Fruit fly (Drosophila melanogaster) whole organism: Measurements from ENCODE around the gene dachs.

Experiments
- CG8478 ChIP-seq: fragments of >200 bp; optimal IDR thresholded peaks from 2 replicates; lab custom pipeline; 2018; ENCODE audit warnings: inconsistent platforms
- Dll ChIP-seq: fragments of >200 bp; optimal IDR thresholded peaks from 2 replicates; lab custom pipeline; 2017
- EcR ChIP-seq, 2 experiments: fragments of >200 bp; optimal IDR thresholded peaks; 2 replicates each; lab custom pipeline; 2017; ENCODE audit warnings: missing biosample characterization in 2 of 2, missing genetic modification characterization in 2 of 2, missing genetic modification reagents in 2 of 2
- pan ChIP-seq: fragments of >200 bp; optimal IDR thresholded peaks from 2 replicates; lab custom pipeline; 2017
- psq ChIP-seq: fragments of >200 bp; optimal IDR thresholded peaks from 2 replicates; lab custom pipeline; 2017
- usp ChIP-seq: fragments of >200 bp; optimal IDR thresholded peaks from 2 replicates; lab custom pipeline; 2017; ENCODE audit warnings: missing biosample characterization, missing genetic modification characterization, mixed read lengths

Gene dachs

DNA sequence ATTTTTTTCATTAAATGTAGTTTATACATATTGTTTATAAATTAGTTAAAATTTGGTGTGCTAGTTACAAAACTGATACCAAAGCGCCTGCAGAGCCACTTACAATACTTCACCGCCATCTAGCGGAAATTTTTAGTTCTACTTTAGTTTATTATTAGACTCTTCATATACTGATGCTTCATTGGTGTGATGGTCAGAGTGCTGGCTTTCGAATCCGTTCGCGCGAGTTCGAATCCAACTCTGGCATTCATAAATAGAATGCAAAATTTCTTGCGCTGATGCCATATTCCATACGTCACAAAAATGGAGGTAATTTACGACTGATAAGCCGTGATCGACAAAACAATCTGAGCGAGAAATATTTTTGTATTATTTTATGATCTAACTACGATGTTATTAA is 18.9 kb downstream of the dachs start:
- TF ChIP-seq usp (GFP tag; lab: Kevin White, UChicago) (no peak), Dll (no peak), pan (no peak), EcR (GFP tag; optimal IDR thresholded peaks at IDR 0.05; lab: Kevin White, UChicago) (no peak), CG8478 (lab: Kevin White, UChicago) (no peak), psq (no peak)

- TF ChIP-seq CG8478 (lab: Kevin White, UChicago) = no peak
- TF ChIP-seq pan = no peak
- TF ChIP-seq EcR (GFP tag; optimal IDR thresholded peaks at IDR 0.05; lab: Kevin White, UChicago) = no peak
- no peak for TF ChIP-seq Dll
- no peak for TF ChIP-seq psq
- no peak for TF ChIP-seq usp (GFP tag; lab: Kevin White, UChicago)
Observed at dm6 chr2L:8488735-8489134, 22.1 kb downstream of the dachs start, which contains the start of gene CG13088. Gene CG13088 (plus strand): TSS chr2L:8488981.

DNA sequence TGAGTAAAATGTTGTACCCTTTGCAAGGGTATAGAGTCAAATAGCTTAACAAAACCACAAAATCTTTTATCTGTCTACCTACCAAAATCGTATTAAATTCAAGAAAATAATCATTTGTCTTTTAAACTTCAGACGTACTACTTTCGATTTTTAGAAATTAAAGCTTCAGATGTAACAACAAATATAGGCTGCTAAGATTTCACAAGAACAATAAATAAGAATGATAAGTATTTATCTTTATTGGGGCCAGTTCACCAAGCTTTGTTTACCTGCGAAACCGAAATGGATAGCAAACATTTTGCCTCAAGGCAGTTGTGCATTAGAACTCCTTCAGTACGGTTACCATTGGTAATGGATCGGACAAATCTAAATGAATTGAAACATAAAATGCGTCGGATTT is 23.8 kb downstream of the dachs start, which contains the start of gene CG43400:
Gene CG43400, plus strand, starts transcription at position 301 of the 400 bp plus-strand sequence.
- no peak for TF ChIP-seq Dll
- no peak for TF ChIP-seq EcR (GFP tag; optimal IDR thresholded peaks at IDR 0.05; lab: Kevin White, UChicago)
- no peak for TF ChIP-seq usp (GFP tag; lab: Kevin White, UChicago)
- no peak for TF ChIP-seq psq
- no peak for TF ChIP-seq pan
- no peak for TF ChIP-seq CG8478 (lab: Kevin White, UChicago)

- TF ChIP-seq usp (GFP tag; lab: Kevin White, UChicago) (no peak), pan (no peak)
Observed at dm6 chr2L:8496269-8496668, 29.7 kb downstream of the dachs start, which contains the start of gene Bace. Gene Bace (minus strand): TSS chr2L:8496307.

DNA sequence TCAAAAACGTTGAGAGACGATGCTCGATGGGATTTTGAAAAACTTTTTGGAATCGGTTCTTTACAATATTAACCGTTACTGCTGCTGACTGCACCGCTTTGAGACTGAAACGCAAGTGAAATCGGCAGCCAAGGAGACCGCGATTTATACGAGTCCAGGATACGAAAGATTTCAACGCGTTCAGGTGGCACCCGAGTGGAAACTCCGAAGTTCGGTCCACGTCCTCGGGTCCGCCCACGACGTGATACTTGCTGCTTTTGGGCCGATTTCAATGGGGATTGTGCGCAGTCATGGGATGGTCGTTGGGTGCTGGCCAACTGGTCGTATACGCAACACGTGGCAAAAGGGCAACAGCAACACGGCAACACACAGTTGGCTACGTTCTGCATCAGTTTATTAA is 40.1 kb downstream of the dachs start, which contains the start of gene Dh31:
Gene Dh31, minus strand, starts transcription at position 117 of the 400 bp plus-strand sequence.
- TF ChIP-seq pan (no peak), usp (GFP tag; lab: Kevin White, UChicago) (no peak), EcR (GFP tag; optimal IDR thresholded peaks at IDR 0.05; lab: Kevin White, UChicago) (no peak), Dll (no peak), psq (no peak), CG8478 (lab: Kevin White, UChicago) (no peak)

DNA sequence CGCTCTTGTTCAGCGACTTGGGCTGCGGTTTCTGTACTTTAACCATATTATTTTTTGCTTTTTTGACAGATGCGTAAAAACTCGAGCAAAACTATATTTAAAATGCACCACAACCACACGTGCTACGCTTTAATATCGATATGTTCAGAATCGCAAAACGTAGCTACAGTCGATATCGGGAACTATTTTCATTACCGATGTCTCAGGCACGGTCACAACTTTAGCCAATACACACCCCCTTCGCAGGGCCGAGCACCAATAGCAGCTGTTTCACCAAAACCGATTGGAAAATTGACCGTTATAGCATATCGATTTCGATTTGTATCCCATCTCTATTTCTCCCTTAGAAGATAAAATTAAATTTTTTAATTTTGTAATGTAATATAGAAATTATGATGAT is 45.1 kb downstream of the dachs start, which contains the start of gene CG13096:
Gene CG13096, minus strand, starts transcription at position 144 of the 400 bp plus-strand sequence.
- TF ChIP-seq usp (GFP tag; lab: Kevin White, UChicago) (no peak), EcR (GFP tag; optimal IDR thresholded peaks at IDR 0.05; lab: Kevin White, UChicago) (no peak), CG8478 (lab: Kevin White, UChicago) (no peak), Dll (no peak)

- TF ChIP-seq Dll (no peak), usp (GFP tag; lab: Kevin White, UChicago) (no peak), pan (no peak), EcR (GFP tag; optimal IDR thresholded peaks at IDR 0.05; lab: Kevin White, UChicago) (no peak), CG8478 (lab: Kevin White, UChicago) (no peak), psq (no peak)
Observed at dm6 chr2L:8514748-8515147, 48.1 kb downstream of the dachs start, which contains the start of the genes CG13097 and PIG-U. Gene CG13097 (minus strand): TSS chr2L:8514868. Gene PIG-U (plus strand): TSS chr2L:8515096.

- no peak for TF ChIP-seq pan
- TF ChIP-seq usp (GFP tag; lab: Kevin White, UChicago) = no peak
- no peak for TF ChIP-seq Dll
- TF ChIP-seq CG8478 (lab: Kevin White, UChicago) = no peak
- no peak for TF ChIP-seq EcR (GFP tag; optimal IDR thresholded peaks at IDR 0.05; lab: Kevin White, UChicago)
- TF ChIP-seq psq = no peak
Observed at dm6 chr2L:8517256-8517694, 50.7 kb downstream of the dachs start, which contains the start of the genes mRpL51 and Uba4. Gene mRpL51 (minus strand): TSS chr2L:8517380. Gene Uba4 (plus strand): TSS chr2L:8517411.

DNA sequence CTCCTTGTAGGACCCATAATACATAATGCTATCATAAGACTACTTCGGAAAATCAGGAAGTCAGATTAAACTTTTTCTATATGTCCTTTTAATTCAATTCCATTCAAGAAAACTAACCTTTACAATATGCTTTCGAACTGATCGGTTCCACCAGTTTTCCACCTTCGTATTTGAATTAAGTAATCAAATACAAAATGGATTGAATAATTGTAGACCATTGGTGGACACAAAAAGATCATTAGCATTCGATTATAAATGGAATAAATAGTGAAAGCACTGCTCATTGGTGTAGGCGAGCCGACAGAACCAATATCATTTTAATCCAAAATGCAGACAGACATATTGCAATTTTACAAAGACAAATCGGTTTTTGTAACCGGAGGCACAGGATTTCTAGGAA is 52.8 kb downstream of the dachs start, which contains the start of gene Sgp:
Gene Sgp, plus strand, starts transcription at position 301 of the 400 bp plus-strand sequence.
- TF ChIP-seq usp (GFP tag; lab: Kevin White, UChicago) = no peak
- TF ChIP-seq CG8478 (lab: Kevin White, UChicago) = no peak

DNA sequence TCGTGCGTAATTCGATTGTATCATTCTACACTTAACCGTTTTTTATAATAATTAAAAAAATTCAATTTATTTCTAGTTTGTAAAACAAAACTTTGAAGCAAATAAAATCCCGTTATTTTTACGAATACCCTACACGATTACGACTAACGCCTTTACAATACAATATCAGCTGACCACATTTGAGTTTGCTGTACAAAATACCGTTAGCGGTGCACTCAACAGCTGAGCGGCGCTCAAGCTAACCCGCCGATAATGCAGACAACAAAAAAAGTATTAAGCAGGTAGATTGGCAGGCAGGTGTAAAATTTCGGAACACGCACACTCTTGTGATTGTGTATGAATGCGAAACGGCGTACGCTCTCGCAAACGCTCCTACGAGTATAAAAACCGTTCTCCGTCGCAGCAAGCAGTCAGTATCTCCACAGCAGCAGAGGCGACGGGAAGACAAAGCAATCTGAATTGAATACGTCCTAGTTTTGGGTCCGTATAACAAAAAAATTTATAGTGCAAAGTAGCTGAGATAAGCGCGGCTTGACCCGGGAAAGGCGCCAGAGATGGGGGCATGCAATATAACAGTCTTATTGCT is 55.2 kb downstream of the dachs start, which contains the start of gene Acer:
Gene Acer, plus strand, starts transcription at position 210 of the 586 bp plus-strand sequence.
- TF ChIP-seq usp (GFP tag; lab: Kevin White, UChicago) (no peak), pan (no peak), Dll (no peak), CG8478 (lab: Kevin White, UChicago) (no peak), psq (no peak), EcR (GFP tag; optimal IDR thresholded peaks at IDR 0.05; lab: Kevin White, UChicago) (no peak)

- TF ChIP-seq usp (GFP tag; lab: Kevin White, UChicago) = no peak
- TF ChIP-seq CG8478 (lab: Kevin White, UChicago) = no peak
- TF ChIP-seq EcR (GFP tag; optimal IDR thresholded peaks at IDR 0.05; lab: Kevin White, UChicago) = no peak
Observed at dm6 chr2L:8522781-8523180, 56.2 kb downstream of the dachs start.

DNA sequence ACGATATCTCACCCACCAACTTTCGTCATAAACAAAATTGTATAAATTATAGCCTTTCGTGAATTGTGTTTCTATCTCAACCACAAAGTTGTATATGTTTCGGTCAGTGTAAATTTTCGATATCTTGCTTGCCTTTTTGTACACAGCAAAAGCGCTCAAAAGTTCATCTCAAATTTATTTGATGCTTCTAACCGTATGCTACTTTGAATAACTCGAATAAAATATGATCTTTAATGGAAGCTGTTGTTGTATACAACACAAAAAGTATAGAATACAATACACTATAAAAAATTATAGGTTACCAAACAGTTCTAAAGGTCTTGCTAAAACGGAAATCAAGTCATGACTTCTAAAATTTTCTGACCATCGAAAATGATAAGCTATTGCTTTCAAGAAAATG is 58.4 kb downstream of the dachs start:
- TF ChIP-seq pan (no peak), EcR (GFP tag; optimal IDR thresholded peaks at IDR 0.05; lab: Kevin White, UChicago) (no peak), CG8478 (lab: Kevin White, UChicago) (no peak), usp (GFP tag; lab: Kevin White, UChicago) (no peak), Dll (no peak), psq (no peak)

- TF ChIP-seq EcR (GFP tag; optimal IDR thresholded peaks at IDR 0.05; lab: Kevin White, UChicago) = no peak
- no peak for TF ChIP-seq psq
- no peak for TF ChIP-seq pan
- no peak for TF ChIP-seq CG8478 (lab: Kevin White, UChicago)
- no peak for TF ChIP-seq Dll
- TF ChIP-seq usp (GFP tag; lab: Kevin White, UChicago) = no peak
Observed at dm6 chr2L:8528318-8528717, 61.7 kb downstream of the dachs start, which contains the start of the genes lmgA and lmgB. Gene lmgA (minus strand): TSS chr2L:8528618. Gene lmgB (minus strand): TSS chr2L:8528618.
